Worm (Caenorhabditis elegans) whole organism, L4 larva: ENCODE data around the gene cpsf-4.

Source experiments
- D1046.2 ChIP-seq: fragments of 200-800 bp; sonication (Bioruptor generic); IDR thresholded peaks from 2 replicates; pipeline ENCODE4 v1.3.6; 2022; ENCODE audit warnings: missing genetic modification characterization, missing compliant biosample characterization
- F10B5.3 ChIP-seq: sonication (generic microtip); optimal IDR thresholded peaks from 2 replicates; lab custom pipeline; 2016; ENCODE audit warnings: mild to moderate bottlenecking, missing genetic modification characterization, missing compliant biosample characterization
- F37D6.2 ChIP-seq: sonication (generic microtip); optimal IDR thresholded peaks from 2 replicates; lab custom pipeline; 2016; ENCODE audit warnings: mild to moderate bottlenecking, missing genetic modification characterization, missing compliant biosample characterization
- F44E2.7 ChIP-seq: fragments of 200-800 bp; sonication (Bioruptor generic); IDR thresholded peaks from 2 replicates; pipeline ENCODE4 v2.1.2; 2022; ENCODE audit warnings: missing genetic modification characterization, missing compliant biosample characterization
- Y105C5A.15 ChIP-seq: fragments of 200-800 bp; sonication (Bioruptor generic); IDR thresholded peaks from 2 replicates; pipeline ENCODE4 v1.3.6; 2022; ENCODE audit warnings: missing genetic modification characterization, missing compliant biosample characterization
- ZK337.2 ChIP-seq: fragments of 200-800 bp; sonication (Bioruptor generic); IDR thresholded peaks from 2 replicates; pipeline ENCODE4 v1.3.6; 2022; ENCODE audit warnings: missing genetic modification reagents, missing genetic modification characterization, missing compliant biosample characterization
- ZK546.5 ChIP-seq, 2 experiments: sonication (generic microtip); optimal IDR thresholded peaks; 2 replicates each; lab custom pipeline; 2017; ENCODE audit warnings: missing biosample characterization in 2 of 2, missing genetic modification characterization in 2 of 2
- aha-1 ChIP-seq: fragments of 150-350 bp; peaks from one replicate; lab custom pipeline; 2014; ENCODE audit warnings: missing biosample characterization, missing genetic modification characterization
- ama-1 ChIP-seq: fragments of 150-350 bp; optimal IDR thresholded peaks from 2 replicates; lab custom pipeline; 2014; ENCODE audit warnings: inconsistent platforms, mixed read lengths
- ceh-32 ChIP-seq: sonication (generic microtip); optimal IDR thresholded peaks from 2 replicates; lab custom pipeline; 2016; ENCODE audit warnings: mild to moderate bottlenecking, missing genetic modification characterization, missing compliant biosample characterization; ENCODE audit not compliant: poor library complexity
- ceh-44 ChIP-seq: fragments of 200-800 bp; sonication (Bioruptor generic); IDR thresholded peaks from 2 replicates; pipeline ENCODE4 v1.3.6; 2022; ENCODE audit warnings: missing genetic modification reagents, missing genetic modification characterization, missing compliant biosample characterization
- ceh-82 ChIP-seq: sonication (generic microtip); optimal IDR thresholded peaks from 2 replicates; lab custom pipeline; 2017; ENCODE audit warnings: missing biosample characterization, missing genetic modification characterization
- cey-2 ChIP-seq: sonication (generic microtip); optimal IDR thresholded peaks from 3 replicates; lab custom pipeline; 2017; ENCODE audit warnings: missing genetic modification characterization, mild to moderate bottlenecking, missing compliant biosample characterization, antibody characterized with exemption, borderline replicate concordance; ENCODE audit not compliant: insufficient read depth
- daf-16 ChIP-seq, 3 experiments: sonication (generic microtip); optimal IDR thresholded peaks; 2 replicates each; lab custom pipeline; 2016 to 2017; ENCODE audit warnings: missing genetic modification characterization in 3 of 3, missing genetic modification reagents in 3 of 3, mild to moderate bottlenecking in 2 of 3, missing compliant biosample characterization in 2 of 3, missing biosample characterization in 1 of 3, moderate library complexity in 1 of 3
- daf-8 ChIP-seq: fragments of 200-800 bp; sonication (Bioruptor generic); IDR thresholded peaks from 2 replicates; pipeline ENCODE4 v1.3.6; 2022; ENCODE audit warnings: missing genetic modification characterization, missing compliant biosample characterization
- dmd-8 ChIP-seq: fragments of 200-800 bp; sonication (Bioruptor generic); IDR thresholded peaks from 2 replicates; pipeline ENCODE4 v1.3.6; 2022; ENCODE audit warnings: missing genetic modification characterization, missing compliant biosample characterization
- duxl-1 ChIP-seq: sonication (generic microtip); optimal IDR thresholded peaks from 2 replicates; lab custom pipeline; 2016; ENCODE audit warnings: mild to moderate bottlenecking, missing genetic modification characterization, moderate library complexity, missing compliant biosample characterization; ENCODE audit not compliant: poor library complexity
- fkh-10 ChIP-seq: fragments of 150-350 bp; optimal IDR thresholded peaks from 2 replicates; lab custom pipeline; 2014; ENCODE audit warnings: missing biosample characterization, missing genetic modification reagents, missing genetic modification characterization
- gei-8 ChIP-seq: fragments of 200-800 bp; sonication (Bioruptor generic); optimal IDR thresholded peaks from 2 replicates; lab custom pipeline; 2018; ENCODE audit warnings: mild to moderate bottlenecking, missing genetic modification characterization, missing compliant biosample characterization
- hif-1 ChIP-seq, 2 experiments: sonication (generic microtip); optimal IDR thresholded peaks; 2 replicates each; lab custom pipeline; 2016 to 2017; ENCODE audit warnings: missing compliant biosample characterization in 2 of 2, missing genetic modification characterization in 2 of 2, missing genetic modification reagents in 2 of 2, missing genotype in 2 of 2, mild to moderate bottlenecking in 1 of 2
- jun-1 ChIP-seq: fragments of 150-350 bp; optimal IDR thresholded peaks from 2 replicates; lab custom pipeline; 2014; ENCODE audit warnings: missing biosample characterization, missing genetic modification reagents, missing genetic modification characterization
- lin-1 ChIP-seq: fragments of 200-800 bp; sonication (Bioruptor generic); IDR thresholded peaks from 2 replicates; pipeline ENCODE4 v1.3.6; 2022; ENCODE audit warnings: missing genetic modification reagents, missing genetic modification characterization, missing compliant biosample characterization
- lin-13 ChIP-seq: fragments of 150-350 bp; optimal IDR thresholded peaks from 2 replicates; lab custom pipeline; 2014; ENCODE audit warnings: missing biosample characterization, missing genetic modification reagents, missing genetic modification characterization
- lin-29 ChIP-seq: fragments of 200-800 bp; sonication (Bioruptor generic); IDR thresholded peaks from 2 replicates; pipeline ENCODE4 v1.3.6; 2022; ENCODE audit warnings: missing genetic modification reagents, missing genetic modification characterization, missing compliant biosample characterization
- lin-39 ChIP-seq: fragments of 150-350 bp; optimal IDR thresholded peaks from 2 replicates; lab custom pipeline; 2014; ENCODE audit warnings: missing biosample characterization, missing genetic modification reagents, missing genetic modification characterization
- lir-3 ChIP-seq: sonication (generic microtip); optimal IDR thresholded peaks from 2 replicates; lab custom pipeline; 2016; ENCODE audit warnings: mild to moderate bottlenecking, missing genetic modification characterization, missing compliant biosample characterization
- madf-9 ChIP-seq: fragments of 200-800 bp; sonication (Bioruptor generic); conservative IDR thresholded peaks from 2 replicates; pipeline ENCODE4 v1.3.6; 2022; ENCODE audit warnings: missing genetic modification reagents, missing genetic modification characterization, missing compliant biosample characterization
- mdl-1 ChIP-seq, 2 experiments: fragments of 150-350 bp in 1 of 2; sonication (generic microtip) in 1 of 2; optimal IDR thresholded peaks; 2 replicates each; lab custom pipeline; 2014 to 2017; ENCODE audit warnings: missing biosample characterization in 2 of 2, missing genetic modification characterization in 2 of 2
- mdt-29 ChIP-seq: fragments of 200-800 bp; sonication (Bioruptor generic); IDR thresholded peaks from 2 replicates; pipeline ENCODE4 v1.3.6; 2022; ENCODE audit warnings: missing genetic modification reagents, missing genetic modification characterization, missing compliant biosample characterization
- mxl-2 ChIP-seq: fragments of 200-800 bp; sonication (Bioruptor generic); conservative IDR thresholded peaks from 2 replicates; pipeline ENCODE4 v1.3.6; 2022; ENCODE audit warnings: missing genetic modification reagents, missing genetic modification characterization, missing compliant biosample characterization
- mxl-3 ChIP-seq: fragments of 200-800 bp; sonication (Bioruptor generic); optimal IDR thresholded peaks from 2 replicates; lab custom pipeline; 2018; ENCODE audit warnings: mild to moderate bottlenecking, missing genetic modification characterization, missing compliant biosample characterization
- nhr-11 ChIP-seq: fragments of 150-350 bp; optimal IDR thresholded peaks from 2 replicates; lab custom pipeline; 2014; ENCODE audit warnings: missing biosample characterization, missing genetic modification characterization
- nhr-25 ChIP-seq: sonication (generic microtip); optimal IDR thresholded peaks from 2 replicates; lab custom pipeline; 2017; ENCODE audit warnings: missing genetic modification characterization, mild to moderate bottlenecking, missing compliant biosample characterization, antibody characterized with exemption, moderate library complexity, borderline replicate concordance; ENCODE audit not compliant: insufficient read depth
- nhr-41 ChIP-seq: fragments of 200-800 bp; sonication (Bioruptor generic); IDR thresholded peaks from 2 replicates; pipeline ENCODE4 v1.3.6; 2022; ENCODE audit warnings: missing genetic modification reagents, missing genetic modification characterization, missing compliant biosample characterization
- nhr-6 ChIP-seq: fragments of 150-350 bp; optimal IDR thresholded peaks from 2 replicates; lab custom pipeline; 2014; ENCODE audit warnings: missing biosample characterization, missing genetic modification characterization
- nhr-76 ChIP-seq: fragments of 150-350 bp; optimal IDR thresholded peaks from 2 replicates; lab custom pipeline; 2014; ENCODE audit warnings: missing biosample characterization, missing genetic modification characterization
- nhr-77 ChIP-seq: fragments of 150-350 bp; optimal IDR thresholded peaks from 2 replicates; lab custom pipeline; 2014; ENCODE audit warnings: missing biosample characterization, missing genetic modification characterization
- php-3 ChIP-seq: fragments of 200-800 bp; sonication (Bioruptor generic); IDR thresholded peaks from 2 replicates; pipeline ENCODE4 v1.3.6; 2022; ENCODE audit warnings: missing genetic modification reagents, missing genetic modification characterization, missing compliant biosample characterization
- pqm-1 ChIP-seq: sonication (generic microtip); optimal IDR thresholded peaks from 2 replicates; lab custom pipeline; 2017; ENCODE audit warnings: missing biosample characterization, missing genetic modification characterization
- saeg-2 ChIP-seq: fragments of 200-800 bp; sonication (Bioruptor generic); IDR thresholded peaks from 2 replicates; pipeline ENCODE4 v1.3.6; 2022; ENCODE audit warnings: missing genetic modification reagents, missing genetic modification characterization, missing compliant biosample characterization
- sdz-12 ChIP-seq: fragments of 200-800 bp; sonication (Bioruptor generic); optimal IDR thresholded peaks from 2 replicates; lab custom pipeline; 2018; ENCODE audit warnings: mild to moderate bottlenecking, missing genetic modification characterization, missing compliant biosample characterization
- skn-1 ChIP-seq: fragments of 150-350 bp; optimal IDR thresholded peaks from 2 replicates; lab custom pipeline; 2014; ENCODE audit warnings: missing biosample characterization, missing genetic modification characterization
- spr-3 ChIP-seq: fragments of 200-800 bp; sonication (Bioruptor generic); optimal IDR thresholded peaks from 2 replicates; lab custom pipeline; 2018; ENCODE audit warnings: mild to moderate bottlenecking, missing genetic modification characterization, missing compliant biosample characterization
- unc-130 ChIP-seq: sonication (generic microtip); optimal IDR thresholded peaks from 2 replicates; lab custom pipeline; 2016; ENCODE audit warnings: missing genetic modification reagents, missing genetic modification characterization, missing compliant biosample characterization
- unc-39 ChIP-seq: sonication (generic microtip); optimal IDR thresholded peaks from 2 replicates; lab custom pipeline; 2017; ENCODE audit warnings: missing biosample characterization, missing genetic modification characterization
- unc-62 ChIP-seq, 3 experiments: fragments of 150-350 bp in 1 of 3; sonication (generic microtip); optimal IDR thresholded peaks in 2 of 3; peaks in 1 of 3; 1 replicate in 1 of 3; 2 replicates in 2 of 3; lab custom pipeline; 2014 to 2017; ENCODE audit warnings: missing biosample characterization in 3 of 3, missing genetic modification characterization in 3 of 3, missing genetic modification reagents in 3 of 3, missing genotype in 1 of 3
- zip-2 ChIP-seq: fragments of 150-350 bp; optimal IDR thresholded peaks from 2 replicates; lab custom pipeline; 2014; ENCODE audit warnings: missing biosample characterization, missing genetic modification characterization
- ztf-7 ChIP-seq: fragments of 150-350 bp; optimal IDR thresholded peaks from 2 replicates; lab custom pipeline; 2014; ENCODE audit warnings: missing biosample characterization, missing genetic modification characterization

Gene cpsf-4

ce11 chrIV:12088898-12089297 is 4.3 kb downstream of the cpsf-4 start (continued):
- no peak for TF ChIP-seq nhr-77 (tag; lab: Kevin White, UChicago)
- TF ChIP-seq ama-1 (lab: Kevin White, UChicago): peak; percentile 84

ce11 chrIV:12086498-12086897 is 6.7 kb downstream of the cpsf-4 start:
- no peak for TF ChIP-seq ZK546.5 (tag; optimal IDR thresholded peaks at IDR 0.05; lab: Kevin White, UChicago)
- TF ChIP-seq F10B5.3 (tag; lab: Kevin White, UChicago): peak; percentile 63
- TF ChIP-seq mxl-2 (GFP tag; lab: Robert Waterston, UW): peak; percentile 66
- no peak for TF ChIP-seq lin-39 (tag; lab: Kevin White, UChicago)
- peak; percentile 86 for TF ChIP-seq ZK337.2
- TF ChIP-seq ama-1 (lab: Kevin White, UChicago): no peak
- peak; percentile 70 for TF ChIP-seq zip-2 (tag; lab: Kevin White, UChicago)
- no peak for TF ChIP-seq unc-62 (GFP tag; optimal IDR thresholded peaks at IDR 0.05 in 1 of 2; lab: Kevin White, UChicago)
- TF ChIP-seq unc-62 (tag; optimal IDR thresholded peaks at IDR 0.05; lab: Kevin White, UChicago): no peak
- peak; percentile 47; the same call in 1 of the 2 replicates for TF ChIP-seq daf-8 (GFP tag; lab: Robert Waterston, UW)
- peak; percentile 71 for TF ChIP-seq unc-130
- TF ChIP-seq nhr-11 (tag; lab: Kevin White, UChicago): no peak
- peak; percentile 79 for TF ChIP-seq spr-3 (GFP tag; lab: Kevin White, UChicago)
- peak in 1 of 2 experiments; percentile 43 for TF ChIP-seq mdl-1 (tag; optimal IDR thresholded peaks at IDR 0.05; lab: Kevin White, UChicago)
- peak; percentile 77 for TF ChIP-seq lin-13 (GFP tag; lab: Kevin White, UChicago)
- TF ChIP-seq sdz-12 (GFP tag; lab: Kevin White, UChicago): peak; percentile 75
- peak; percentile 71 for TF ChIP-seq lir-3
- TF ChIP-seq skn-1: no peak
- 0 out of 2 replicates have a peak, but pooled peaks have one; percentile 29 for TF ChIP-seq nhr-41 (GFP tag; lab: Robert Waterston, UW)
- TF ChIP-seq F44E2.7 (GFP tag; lab: Robert Waterston, UW): peak; percentile 94
- TF ChIP-seq ztf-7 (tag; lab: Kevin White, UChicago): peak; percentile 88
- peak; percentile 87 for TF ChIP-seq nhr-25 (tag; lab: Kevin White, UChicago)
- TF ChIP-seq hif-1 (tag; optimal IDR thresholded peaks at IDR 0.05; lab: Kevin White, UChicago): peak in 1 of 2 experiments; percentile 47
- peak; percentile 51; the same call in 1 of the 2 replicates for TF ChIP-seq saeg-2 (GFP tag; lab: Robert Waterston, UW)
- peak; percentile 18; the same call in 1 of the 2 replicates for TF ChIP-seq mdt-29 (GFP tag; lab: Robert Waterston, UW)
- TF ChIP-seq nhr-76 (tag; lab: Kevin White, UChicago): no peak
- peak; percentile 88 for TF ChIP-seq gei-8
- peak; percentile 92 for TF ChIP-seq D1046.2
- peak; percentile 14 for TF ChIP-seq pqm-1 (tag; lab: Kevin White, UChicago)
- TF ChIP-seq ceh-32: no peak
- peak; percentile 91 for TF ChIP-seq nhr-6 (tag; lab: Kevin White, UChicago)
- TF ChIP-seq cey-2 (tag; lab: Kevin White, UChicago): no peak
- TF ChIP-seq mxl-3: peak; percentile 84
- peak; percentile 99 for TF ChIP-seq aha-1 (tag; lab: Kevin White, UChicago)
- no peak for TF ChIP-seq fkh-10 (GFP tag; lab: Kevin White, UChicago)
- no peak for TF ChIP-seq ceh-82 (tag; lab: Kevin White, UChicago)
- TF ChIP-seq lin-29 (GFP tag; lab: Robert Waterston, UW): peak; percentile 82
- TF ChIP-seq madf-9: peak; percentile 69; the same call in 1 of the 2 replicates
- no peak for TF ChIP-seq unc-39 (tag; lab: Kevin White, UChicago)
- TF ChIP-seq F37D6.2 (tag; lab: Kevin White, UChicago): peak; percentile 61
- peak; percentile 64 for TF ChIP-seq lin-1 (GFP tag; lab: Robert Waterston, UW)
- peak; percentile 75 for TF ChIP-seq php-3 (GFP tag; lab: Robert Waterston, UW)
- TF ChIP-seq duxl-1 (tag; lab: Kevin White, UChicago): no peak
- peak; percentile 66 to 85 for TF ChIP-seq daf-16 (GFP tag; optimal IDR thresholded peaks at IDR 0.05; lab: Kevin White, UChicago)
- peak; percentile 64 for TF ChIP-seq daf-16 (tag; optimal IDR thresholded peaks at IDR 0.05; lab: Kevin White, UChicago)
- TF ChIP-seq ceh-44 (GFP tag; lab: Robert Waterston, UW): peak; percentile 59; the same call in 1 of the 2 replicates
- peak; percentile 11 for TF ChIP-seq jun-1 (tag; lab: Kevin White, UChicago)
- TF ChIP-seq dmd-8 (GFP tag; lab: Robert Waterston, UW): peak; percentile 92
- peak; percentile 94 for TF ChIP-seq Y105C5A.15
